Worm (Caenorhabditis elegans) whole organism, L4 larva: ENCODE data around the gene sna-1.

Source experiments
- aly-2 ChIP-seq: sonication (generic microtip); optimal IDR thresholded peaks from 2 replicates; lab custom pipeline; 2018; ENCODE audit warnings: missing biosample characterization, missing genetic modification characterization
- arid-1 ChIP-seq: fragments of 200-800 bp; sonication (Bioruptor generic); conservative IDR thresholded peaks from 2 replicates; pipeline ENCODE4 v1.3.6; 2022; ENCODE audit warnings: missing genetic modification reagents, missing genetic modification characterization, missing compliant biosample characterization
- jun-1 ChIP-seq: fragments of 150-350 bp; optimal IDR thresholded peaks from 2 replicates; lab custom pipeline; 2014; ENCODE audit warnings: missing biosample characterization, missing genetic modification reagents, missing genetic modification characterization
- pha-4 ChIP-seq, 2 experiments: fragments of 150-350 bp in 1 of 2; fragments of 200-800 bp in 1 of 2; sonication (Bioruptor generic) in 1 of 2; IDR thresholded peaks in 1 of 2; optimal IDR thresholded peaks in 1 of 2; 2 replicates each; pipeline versions ENCODE4 v1.3.6 to Lab custom; 2014 to 2022; ENCODE audit warnings: missing genetic modification characterization in 2 of 2, missing genetic modification reagents in 2 of 2, missing biosample characterization in 1 of 2, missing compliant biosample characterization in 1 of 2
- tra-1 ChIP-seq: fragments of 200-800 bp; sonication (Bioruptor generic); IDR thresholded peaks from 2 replicates; pipeline ENCODE4 v1.3.6; 2022; ENCODE audit warnings: missing genetic modification reagents, missing genetic modification characterization, missing compliant biosample characterization
- unc-39 ChIP-seq: sonication (generic microtip); optimal IDR thresholded peaks from 2 replicates; lab custom pipeline; 2017; ENCODE audit warnings: missing biosample characterization, missing genetic modification characterization

ce11 chrV:6685963-6686362 is 24.5 kb downstream of the sna-1 start:
- no peak for TF ChIP-seq arid-1 (GFP tag; lab: Robert Waterston, UW)
- TF ChIP-seq aly-2 (tag; lab: Kevin White, UChicago): no peak
- no peak for TF ChIP-seq unc-39 (tag; lab: Kevin White, UChicago)
- no peak for TF ChIP-seq pha-4 (GFP tag; IDR thresholded peaks at IDR 0.05; lab: Robert Waterston, UW)
- TF ChIP-seq pha-4 (tag; optimal IDR thresholded peaks at IDR 0.05; lab: Kevin White, UChicago): no peak
- no peak for TF ChIP-seq tra-1 (GFP tag; lab: Robert Waterston, UW)
- no peak for TF ChIP-seq jun-1 (tag; lab: Kevin White, UChicago)
